Worm (Caenorhabditis elegans): Measurements from ENCODE around the gene fil-1.
A peak's percentile ranks its signal among the peaks of the same experiment; 100 is the strongest.

The fil-1 gene

ce11 chrV:14993620-14994019, at the start of gene fil-1:
Gene fil-1 (plus strand): TSS chrV:14993838.
- TF ChIP-seq nhr-21 (tag; optimal IDR thresholded peaks at IDR 0.05) (no peak), nhr-11 (tag; optimal IDR thresholded peaks at IDR 0.05) (no peak), elt-1 (tag; optimal IDR thresholded peaks at IDR 0.05) (no peak), snpc-4 (tag; optimal IDR thresholded peaks at IDR 0.05) (no peak), crh-2 (tag; optimal IDR thresholded peaks at IDR 0.05) (no peak), R02D3.7 (tag; optimal IDR thresholded peaks at IDR 0.05) (no peak), lin-39 (tag; optimal IDR thresholded peaks at IDR 0.05) (no peak), ztf-11 (tag; optimal IDR thresholded peaks at IDR 0.05) (no peak), fos-1 (tag; optimal IDR thresholded peaks at IDR 0.05) (peak; percentile 40), mdl-1 (tag; optimal IDR thresholded peaks at IDR 0.05) (no peak), egl-27 (tag; optimal IDR thresholded peaks at IDR 0.05) (no peak), unc-55 (GFP tag; optimal IDR thresholded peaks at IDR 0.05) (no peak), elt-3 (tag; optimal IDR thresholded peaks at IDR 0.05) (no peak), sma-9 (GFP tag; optimal IDR thresholded peaks at IDR 0.05) (peak; percentile 60), sma-9 (tag; optimal IDR thresholded peaks at IDR 0.05) (no peak), sem-4 (tag; optimal IDR thresholded peaks at IDR 0.05) (no peak), peb-1 (tag; optimal IDR thresholded peaks at IDR 0.05) (no peak)

ce11 chrV:14945124-14945523, 48.5 kb upstream of the fil-1 start:
- no peak for TF ChIP-seq lin-11 (tag; optimal IDR thresholded peaks at IDR 0.05)
- no peak for TF ChIP-seq unc-55 (GFP tag; optimal IDR thresholded peaks at IDR 0.05)
- TF ChIP-seq nhr-6 (tag; optimal IDR thresholded peaks at IDR 0.05) = no peak
- TF ChIP-seq nhr-23 (tag; optimal IDR thresholded peaks at IDR 0.05) = no peak
- no peak for TF ChIP-seq peb-1 (tag; optimal IDR thresholded peaks at IDR 0.05)
- no peak for TF ChIP-seq elt-1 (tag; optimal IDR thresholded peaks at IDR 0.05)
- no peak for TF ChIP-seq sma-9 (GFP tag; optimal IDR thresholded peaks at IDR 0.05)
- TF ChIP-seq sma-9 (tag; optimal IDR thresholded peaks at IDR 0.05) = no peak
- no peak for TF ChIP-seq mab-5 (tag; optimal IDR thresholded peaks at IDR 0.05)
- TF ChIP-seq crh-2 (tag; optimal IDR thresholded peaks at IDR 0.05) = no peak
- TF ChIP-seq aly-2 (tag; optimal IDR thresholded peaks at IDR 0.05) = no peak
- TF ChIP-seq dmd-4 (tag; optimal IDR thresholded peaks at IDR 0.05) = no peak
- TF ChIP-seq skn-1 (tag; optimal IDR thresholded peaks at IDR 0.05) = no peak
- no peak for TF ChIP-seq nhr-11 (tag; optimal IDR thresholded peaks at IDR 0.05)
- TF ChIP-seq nhr-25 (tag; optimal IDR thresholded peaks at IDR 0.05) = no peak
- no peak for TF ChIP-seq zag-1 (tag; optimal IDR thresholded peaks at IDR 0.05)
- TF ChIP-seq nhr-21 (tag; optimal IDR thresholded peaks at IDR 0.05) = no peak
- TF ChIP-seq nhr-237 (tag; optimal IDR thresholded peaks at IDR 0.05) = no peak
- no peak for TF ChIP-seq ztf-4 (tag; optimal IDR thresholded peaks at IDR 0.05)

- TF ChIP-seq mab-5 (tag; optimal IDR thresholded peaks at IDR 0.05) (no peak), ztf-11 (tag; optimal IDR thresholded peaks at IDR 0.05) (no peak), ZK546.5 (tag; optimal IDR thresholded peaks at IDR 0.05) (no peak), F13H6.1 (tag; optimal IDR thresholded peaks at IDR 0.05) (no peak), ceh-82 (tag; optimal IDR thresholded peaks at IDR 0.05) (no peak), nhr-237 (tag; optimal IDR thresholded peaks at IDR 0.05) (no peak), lin-13 (GFP tag; optimal IDR thresholded peaks at IDR 0.05) (no peak), crh-2 (tag; optimal IDR thresholded peaks at IDR 0.05) (no peak), R02D3.7 (tag; optimal IDR thresholded peaks at IDR 0.05) (no peak), snpc-4 (tag; optimal IDR thresholded peaks at IDR 0.05) (no peak), ama-1 (optimal IDR thresholded peaks at IDR 0.05) (no peak), blmp-1 (tag; optimal IDR thresholded peaks at IDR 0.05; ENCODE audit: insufficient read depth) (no peak), alr-1 (tag; optimal IDR thresholded peaks at IDR 0.05) (no peak), ceh-16 (tag; optimal IDR thresholded peaks at IDR 0.05) (no peak), mbf-1 (tag; optimal IDR thresholded peaks at IDR 0.05) (no peak), peb-1 (tag; optimal IDR thresholded peaks at IDR 0.05) (no peak), sma-9 (GFP tag; optimal IDR thresholded peaks at IDR 0.05) (no peak), sma-9 (tag; optimal IDR thresholded peaks at IDR 0.05) (no peak), elt-1 (tag; optimal IDR thresholded peaks at IDR 0.05) (no peak), C34F6.9 (tag; optimal IDR thresholded peaks at IDR 0.05) (no peak)
Observed at ce11 chrV:14945697-14946096, 47.9 kb upstream of the fil-1 start, which contains the start of gene C30G7.3. Gene C30G7.3 (minus strand): TSS chrV:14945704.

- TF ChIP-seq nhr-23 (tag; optimal IDR thresholded peaks at IDR 0.05) (no peak), skn-1 (tag; optimal IDR thresholded peaks at IDR 0.05) (no peak), mab-5 (tag; optimal IDR thresholded peaks at IDR 0.05) (no peak), alr-1 (tag; optimal IDR thresholded peaks at IDR 0.05) (no peak), mdl-1 (tag; optimal IDR thresholded peaks at IDR 0.05) (no peak), ama-1 (optimal IDR thresholded peaks at IDR 0.05) (no peak), unc-55 (GFP tag; optimal IDR thresholded peaks at IDR 0.05) (no peak), nhr-12 (tag; optimal IDR thresholded peaks at IDR 0.05) (no peak)
Observed at ce11 chrV:14947022-14947421, 46.6 kb upstream of the fil-1 start, which contains the start of gene C30G7.4. Gene C30G7.4 (minus strand): TSS chrV:14947122.

Data from whole organism, L2 larva.